Worm (Caenorhabditis elegans): ENCODE data around the gene C33D9.6.

DNA sequence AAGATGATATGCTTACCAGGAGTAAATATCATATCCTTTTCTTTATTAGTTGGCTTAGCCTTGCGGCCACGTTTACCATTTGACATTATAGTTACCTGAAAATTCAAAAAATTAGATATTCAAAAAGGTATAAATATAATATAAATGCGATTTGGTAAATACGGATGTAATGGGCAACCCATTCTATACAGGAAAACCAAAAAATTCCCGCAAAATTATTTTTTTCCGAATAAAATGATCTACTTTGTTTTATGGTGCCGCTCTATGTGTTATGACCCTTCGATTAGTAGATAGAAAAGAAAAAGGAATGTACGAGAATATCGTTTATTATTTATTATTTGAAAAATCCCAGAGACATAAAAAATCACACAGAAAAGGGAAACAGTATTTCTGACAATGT, 23.2 kb downstream of the C33D9.6 start, which contains the start of gene elli-1:
- TF ChIP-seq lsy-2 (tag; optimal IDR thresholded peaks at IDR 0.05) = no peak
- no peak for TF ChIP-seq elt-3 (tag; optimal IDR thresholded peaks at IDR 0.05)
- TF ChIP-seq ama-1 (optimal IDR thresholded peaks at IDR 0.05) = no peak
- TF ChIP-seq skn-1 (tag; optimal IDR thresholded peaks at IDR 0.05) = no peak
- TF ChIP-seq nhr-237 (tag; optimal IDR thresholded peaks at IDR 0.05) = no peak
- TF ChIP-seq lin-39 (tag; optimal IDR thresholded peaks at IDR 0.05) = no peak
- no peak for TF ChIP-seq egl-27 (tag; optimal IDR thresholded peaks at IDR 0.05)
- TF ChIP-seq nhr-25 (tag; optimal IDR thresholded peaks at IDR 0.05) = no peak
